Worm (Caenorhabditis elegans): ENCODE results near the gene rgr-1.

DNA sequence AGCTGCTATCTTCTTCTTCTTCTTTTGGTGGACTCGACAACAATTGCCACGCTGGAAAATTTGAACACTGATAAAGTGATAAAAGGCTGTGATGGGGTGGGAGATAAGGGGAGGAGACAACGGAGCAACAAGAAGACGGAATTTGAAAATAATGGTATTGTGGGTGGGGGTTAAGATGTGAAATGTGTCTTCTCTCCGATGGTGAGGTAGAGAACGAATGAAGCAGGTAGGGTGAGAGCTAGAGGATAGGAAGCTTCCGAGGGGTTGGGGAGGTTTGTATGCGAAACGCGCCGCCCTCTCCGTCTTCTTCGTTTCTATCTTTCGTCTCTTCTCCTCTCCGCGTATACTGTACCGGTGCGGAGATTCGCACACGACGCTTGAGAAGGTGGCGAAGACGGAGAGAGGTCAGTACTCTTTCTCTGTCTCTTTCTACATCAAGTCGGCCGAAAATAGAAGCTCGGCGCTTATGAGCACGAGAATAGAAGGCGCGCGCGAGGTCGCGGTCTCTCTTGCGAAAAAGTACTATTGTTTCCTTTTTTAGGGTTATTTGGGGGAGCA lies 38.0 kb upstream of the rgr-1 start, which contains the start of gene chtb-1:
- TF ChIP-seq ceh-22 (tag; optimal IDR thresholded peaks at IDR 0.05): no peak
- TF ChIP-seq unc-55 (GFP tag; optimal IDR thresholded peaks at IDR 0.05): no peak
- no peak for TF ChIP-seq ceh-2 (tag; optimal IDR thresholded peaks at IDR 0.05)
- no peak for TF ChIP-seq fkh-10 (GFP tag; optimal IDR thresholded peaks at IDR 0.05)
- no peak for TF ChIP-seq dve-1 (tag; optimal IDR thresholded peaks at IDR 0.05)
- TF ChIP-seq ceh-6 (GFP tag; optimal IDR thresholded peaks at IDR 0.05): no peak
- TF ChIP-seq hlh-13 (GFP tag; optimal IDR thresholded peaks at IDR 0.05): no peak
- TF ChIP-seq pqm-1 (tag; optimal IDR thresholded peaks at IDR 0.05): no peak
- no peak for TF ChIP-seq nhr-11 (tag; optimal IDR thresholded peaks at IDR 0.05)
- no peak for TF ChIP-seq nfya-1 (tag; optimal IDR thresholded peaks at IDR 0.05)
- TF ChIP-seq npax-4 (tag; optimal IDR thresholded peaks at IDR 0.05): no peak

Data from whole organism, late embryonic.